Worm (Caenorhabditis elegans) whole organism, L1 larva: ENCODE results near the gene C01G5.5.
A peak's percentile ranks its signal among the peaks of the same experiment; 100 is the strongest.

Experiments used
- C04F5.9 ChIP-seq: sonication (generic microtip); optimal IDR thresholded peaks from 2 replicates; lab custom pipeline; 2016; ENCODE audit warnings: missing genetic modification characterization, missing compliant biosample characterization
- ama-1 ChIP-seq: fragments of 150-350 bp; optimal IDR thresholded peaks from 2 replicates; lab custom pipeline; 2014
- blmp-1 ChIP-seq: fragments of 150-350 bp; optimal IDR thresholded peaks from 2 replicates; lab custom pipeline; 2014; ENCODE audit warnings: missing biosample characterization, missing genetic modification characterization
- ceh-82 ChIP-seq, 3 experiments: fragments of 150-350 bp in 1 of 3; sonication (generic microtip) in 2 of 3; optimal IDR thresholded peaks; 2 replicates each; lab custom pipeline; 2014 to 2017; ENCODE audit warnings: missing biosample characterization in 3 of 3, missing genetic modification characterization in 3 of 3
- dpl-1 ChIP-seq, 3 experiments: fragments of 150-350 bp in 2 of 3; sonication (generic microtip) in 1 of 3; optimal IDR thresholded peaks; 2 replicates each; lab custom pipeline; 2014 to 2017; ENCODE audit warnings: missing biosample characterization in 3 of 3, missing genetic modification characterization in 3 of 3, missing genetic modification reagents in 3 of 3
- dsc-1 ChIP-seq: sonication (generic microtip); optimal IDR thresholded peaks from 2 replicates; lab custom pipeline; 2016; ENCODE audit warnings: mild to moderate bottlenecking, missing genetic modification characterization, missing compliant biosample characterization
- efl-1 ChIP-seq, 4 experiments: fragments of 150-350 bp; optimal IDR thresholded peaks in 3 of 4; peaks in 1 of 4; 1 replicate in 1 of 4; 2 replicates in 3 of 4; lab custom pipeline; 2014; ENCODE audit warnings: missing biosample characterization in 2 of 4, missing genetic modification characterization in 2 of 4, missing genetic modification reagents in 2 of 4
- egl-27 ChIP-seq, 2 experiments: fragments of 150-350 bp in 1 of 2; sonication (generic microtip); optimal IDR thresholded peaks; 3 replicates each; lab custom pipeline; 2017 to 2018; ENCODE audit warnings: missing biosample characterization in 2 of 2, missing genetic modification characterization in 2 of 2, missing genetic modification reagents in 2 of 2
- elt-2 ChIP-seq: sonication (generic microtip); optimal IDR thresholded peaks from 2 replicates; lab custom pipeline; 2016; ENCODE audit warnings: missing genetic modification characterization, mild to moderate bottlenecking, inconsistent platforms, missing compliant biosample characterization, missing genetic modification reagents
- elt-3 ChIP-seq, 6 experiments: fragments of 150-350 bp in 1 of 6; sonication (generic microtip); optimal IDR thresholded peaks; 2 replicates each; lab custom pipeline; 2017 to 2018; ENCODE audit warnings: missing biosample characterization in 6 of 6, missing genetic modification characterization in 6 of 6, inconsistent platforms in 1 of 6
- ets-5 ChIP-seq: fragments of 200-800 bp; sonication (Bioruptor generic); IDR thresholded peaks from 2 replicates; pipeline ENCODE4 v1.3.6; 2022; ENCODE audit warnings: missing genetic modification characterization, missing compliant biosample characterization
- fkh-10 ChIP-seq: sonication (generic microtip); optimal IDR thresholded peaks from 2 replicates; lab custom pipeline; 2017; ENCODE audit warnings: missing biosample characterization, missing genetic modification reagents, missing genetic modification characterization
- fkh-4 ChIP-seq: sonication (generic microtip); optimal IDR thresholded peaks from 2 replicates; lab custom pipeline; 2016; ENCODE audit warnings: missing compliant biosample characterization, missing genetic modification characterization, borderline replicate concordance
- fkh-8 ChIP-seq: sonication (generic microtip); optimal IDR thresholded peaks from 2 replicates; lab custom pipeline; 2016; ENCODE audit warnings: mild to moderate bottlenecking, missing genetic modification characterization, missing compliant biosample characterization
- fos-1 ChIP-seq: fragments of 150-350 bp; optimal IDR thresholded peaks from 2 replicates; lab custom pipeline; 2014; ENCODE audit warnings: missing biosample characterization, missing genetic modification characterization
- grh-1 ChIP-seq: fragments of 200-800 bp; sonication (Bioruptor generic); IDR thresholded peaks from 2 replicates; pipeline ENCODE4 v1.3.6; 2022; ENCODE audit warnings: missing genetic modification reagents, missing genetic modification characterization, missing compliant biosample characterization
- hpl-2 ChIP-seq: fragments of 150-350 bp; optimal IDR thresholded peaks from 2 replicates; lab custom pipeline; 2014; ENCODE audit warnings: missing biosample characterization, missing genetic modification reagents, missing genetic modification characterization
- irx-1 ChIP-seq: sonication (generic microtip); optimal IDR thresholded peaks from 2 replicates; lab custom pipeline; 2016; ENCODE audit warnings: missing genetic modification characterization, missing compliant biosample characterization
- isw-1 ChIP-seq: fragments of 200-800 bp; sonication (Bioruptor generic); IDR thresholded peaks from 2 replicates; pipeline ENCODE4 v1.3.6; 2022; ENCODE audit warnings: missing genetic modification characterization, missing compliant biosample characterization
- jun-1 ChIP-seq: fragments of 150-350 bp; optimal IDR thresholded peaks from 2 replicates; lab custom pipeline; 2014; ENCODE audit warnings: missing biosample characterization, missing genetic modification reagents, missing genetic modification characterization
- lin-13 ChIP-seq: fragments of 150-350 bp; optimal IDR thresholded peaks from 2 replicates; lab custom pipeline; 2014; ENCODE audit warnings: missing biosample characterization, missing genetic modification reagents, missing genetic modification characterization
- lin-14 ChIP-seq: fragments of 200-800 bp; sonication (Bioruptor generic); optimal IDR thresholded peaks from 2 replicates; lab custom pipeline; 2018; ENCODE audit warnings: mild to moderate bottlenecking, missing genetic modification characterization, moderate library complexity, missing compliant biosample characterization
- lin-15B ChIP-seq: fragments of 150-350 bp; sonication (generic microtip); optimal IDR thresholded peaks from 3 replicates; lab custom pipeline; 2014; ENCODE audit warnings: missing biosample characterization, missing genetic modification characterization
- lin-35 ChIP-seq, 2 experiments: fragments of 150-350 bp; optimal IDR thresholded peaks; 2 replicates each; lab custom pipeline; 2014; ENCODE audit warnings: missing biosample characterization in 2 of 2, missing genetic modification characterization in 2 of 2, missing genetic modification reagents in 2 of 2
- lir-3 ChIP-seq: sonication (generic microtip); optimal IDR thresholded peaks from 2 replicates; lab custom pipeline; 2016; ENCODE audit warnings: mild to moderate bottlenecking, missing genetic modification characterization, moderate library complexity, missing compliant biosample characterization; ENCODE audit not compliant: poor library complexity
- lsy-2 ChIP-seq, 2 experiments: fragments of 150-350 bp; optimal IDR thresholded peaks; 2 replicates each; lab custom pipeline; 2014; ENCODE audit warnings: missing biosample characterization in 2 of 2, missing genetic modification characterization in 2 of 2
- mdl-1 ChIP-seq, 2 experiments: fragments of 150-350 bp; optimal IDR thresholded peaks; 2 replicates each; lab custom pipeline; 2014 to 2017; ENCODE audit warnings: missing biosample characterization in 2 of 2, missing genetic modification characterization in 2 of 2, inconsistent platforms in 1 of 2
- mep-1 ChIP-seq: fragments of 150-350 bp; optimal IDR thresholded peaks from 2 replicates; lab custom pipeline; 2014; ENCODE audit warnings: missing biosample characterization, missing genetic modification characterization
- nhr-12 ChIP-seq: sonication (generic microtip); optimal IDR thresholded peaks from 2 replicates; lab custom pipeline; 2017; ENCODE audit warnings: missing biosample characterization, missing genetic modification characterization
- nhr-20 ChIP-seq: sonication (generic microtip); optimal IDR thresholded peaks from 2 replicates; lab custom pipeline; 2016; ENCODE audit warnings: mild to moderate bottlenecking, missing genetic modification characterization, missing compliant biosample characterization
- nhr-47 ChIP-seq: sonication (generic microtip); optimal IDR thresholded peaks from 2 replicates; lab custom pipeline; 2016; ENCODE audit warnings: mild to moderate bottlenecking, missing genetic modification characterization, moderate library complexity, missing compliant biosample characterization
- nhr-71 ChIP-seq: sonication (generic microtip); optimal IDR thresholded peaks from 2 replicates; lab custom pipeline; 2016; ENCODE audit warnings: mild to moderate bottlenecking, missing genetic modification characterization, moderate library complexity, missing compliant biosample characterization
- nhr-76 ChIP-seq: sonication (generic microtip); optimal IDR thresholded peaks from 2 replicates; lab custom pipeline; 2017; ENCODE audit warnings: missing biosample characterization, missing genetic modification characterization
- nhr-77 ChIP-seq: fragments of 150-350 bp; optimal IDR thresholded peaks from 2 replicates; lab custom pipeline; 2014; ENCODE audit warnings: missing biosample characterization, missing genetic modification characterization
- nhr-85 ChIP-seq: sonication (generic microtip); peaks from one replicate; lab custom pipeline; 2016; ENCODE audit warnings: missing genetic modification characterization, inconsistent platforms, missing compliant biosample characterization
- nhr-90 ChIP-seq: sonication (generic microtip); optimal IDR thresholded peaks from 2 replicates; lab custom pipeline; 2016; ENCODE audit warnings: mild to moderate bottlenecking, missing genetic modification characterization, missing compliant biosample characterization; ENCODE audit not compliant: poor library complexity
- rnt-1 ChIP-seq: sonication (generic microtip); optimal IDR thresholded peaks from 2 replicates; lab custom pipeline; 2016; ENCODE audit warnings: mild to moderate bottlenecking, missing genetic modification characterization, moderate library complexity, missing compliant biosample characterization
- skn-1 ChIP-seq: fragments of 150-350 bp; optimal IDR thresholded peaks from 2 replicates; lab custom pipeline; 2014; ENCODE audit warnings: missing biosample characterization, missing genetic modification characterization
- snu-23 ChIP-seq: sonication (generic microtip); optimal IDR thresholded peaks from 2 replicates; lab custom pipeline; 2016; ENCODE audit warnings: missing genetic modification characterization, missing compliant biosample characterization
- sox-4 ChIP-seq: sonication (generic microtip); optimal IDR thresholded peaks from 2 replicates; lab custom pipeline; 2016; ENCODE audit warnings: missing genetic modification characterization, missing compliant biosample characterization
- sup-37 ChIP-seq: fragments of 200-800 bp; sonication (Bioruptor generic); optimal IDR thresholded peaks from 2 replicates; lab custom pipeline; 2018; ENCODE audit warnings: mild to moderate bottlenecking, missing genetic modification characterization, missing compliant biosample characterization
- swsn-7 ChIP-seq: sonication (generic microtip); optimal IDR thresholded peaks from 2 replicates; lab custom pipeline; 2016; ENCODE audit warnings: missing genetic modification characterization, missing compliant biosample characterization
- tbx-2 ChIP-seq: sonication (generic microtip); optimal IDR thresholded peaks from 2 replicates; lab custom pipeline; 2016; ENCODE audit warnings: missing genetic modification characterization, missing compliant biosample characterization
- unc-130 ChIP-seq: fragments of 150-350 bp; optimal IDR thresholded peaks from 2 replicates; lab custom pipeline; 2017; ENCODE audit warnings: missing biosample characterization, missing genetic modification characterization, inconsistent platforms
- unc-62 ChIP-seq: fragments of 150-350 bp; optimal IDR thresholded peaks from 2 replicates; lab custom pipeline; 2014; ENCODE audit warnings: missing biosample characterization, missing genetic modification reagents, missing genetic modification characterization
- unc-86 ChIP-seq: sonication (generic microtip); optimal IDR thresholded peaks from 2 replicates; lab custom pipeline; 2016; ENCODE audit warnings: missing genetic modification characterization, missing compliant biosample characterization
- unc-98 ChIP-seq: fragments of 200-800 bp; sonication (Bioruptor generic); IDR thresholded peaks from 2 replicates; pipeline ENCODE4 v1.3.6; 2022; ENCODE audit warnings: missing genetic modification characterization, missing compliant biosample characterization
- xbp-1 ChIP-seq: sonication (generic microtip); optimal IDR thresholded peaks from 2 replicates; lab custom pipeline; 2016; ENCODE audit warnings: missing genetic modification characterization, missing compliant biosample characterization
- zip-4 ChIP-seq: fragments of 200-800 bp; sonication (Bioruptor generic); optimal IDR thresholded peaks from 2 replicates; lab custom pipeline; 2018; ENCODE audit warnings: mild to moderate bottlenecking, missing genetic modification characterization, moderate library complexity, missing compliant biosample characterization
- ztf-11 ChIP-seq, 2 experiments: sonication (generic microtip); optimal IDR thresholded peaks; 2 replicates each; lab custom pipeline; 2016 to 2017; ENCODE audit warnings: missing genetic modification characterization in 2 of 2, missing biosample characterization in 1 of 2, missing compliant biosample characterization in 1 of 2

C01G5.5 gene

DNA sequence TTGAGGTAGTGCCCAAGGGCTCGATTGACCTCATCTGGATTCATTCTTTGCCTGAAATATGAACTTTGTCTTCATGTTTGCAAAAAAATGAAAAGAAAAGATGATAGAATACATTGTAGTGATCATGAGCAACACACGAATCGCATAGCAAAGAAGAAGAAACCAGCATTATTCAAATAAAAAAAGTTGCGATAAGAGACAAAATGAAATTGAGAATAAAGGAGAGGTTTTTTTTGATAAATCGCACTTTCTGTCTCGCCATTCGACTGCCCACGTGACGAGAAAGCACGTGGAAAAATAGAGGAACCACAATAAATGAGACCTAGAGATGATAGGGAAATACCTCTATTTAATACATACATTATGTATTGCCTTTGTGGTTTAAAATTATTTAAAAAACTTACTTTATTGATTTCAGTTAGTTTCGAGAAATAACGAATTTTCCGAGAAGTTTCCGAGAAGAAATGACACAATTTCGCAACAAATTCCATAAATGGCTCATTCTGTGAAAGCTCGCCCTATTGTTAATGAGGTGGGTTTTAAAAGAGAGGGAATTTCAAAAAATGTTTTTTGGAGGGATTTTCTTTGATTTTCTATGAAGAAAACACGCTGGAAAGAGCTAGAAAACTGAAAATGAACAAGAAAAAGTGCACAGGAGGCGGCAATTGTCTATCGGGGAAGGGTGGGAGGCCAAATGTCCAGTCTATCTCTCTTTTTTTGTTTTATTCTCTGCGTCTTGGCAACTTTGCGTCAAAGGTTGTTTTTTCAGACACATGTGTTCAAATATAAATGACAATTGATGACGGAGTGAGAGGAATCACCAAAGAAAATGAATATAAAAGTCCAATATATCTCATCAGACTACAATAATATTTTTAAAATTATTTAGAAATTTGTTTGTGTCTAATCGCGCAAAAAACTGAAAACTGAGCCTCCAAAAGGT, 31.2 kb downstream of the C01G5.5 start, which contains the start of gene paqr-1:
Gene paqr-1 (minus strand): TSS at position 51 of the 943 bp plus-strand sequence.
- TF ChIP-seq isw-1 (GFP tag; lab: Robert Waterston, UW): peak; percentile 27; the same call in 1 of the 2 replicates
- TF ChIP-seq skn-1 (tag; lab: Kevin White, UChicago): no peak
- peak; percentile 47 for TF ChIP-seq lin-14 (GFP tag; lab: Kevin White, UChicago)
- TF ChIP-seq jun-1 (tag; lab: Kevin White, UChicago): no peak
- TF ChIP-seq elt-3 (tag; optimal IDR thresholded peaks at IDR 0.05; lab: Kevin White, UChicago): peak in 1 of 6 experiments; percentile 28
- TF ChIP-seq nhr-85: peak; percentile 87
- TF ChIP-seq lin-15B (tag; lab: Kevin White, UChicago): peak; percentile 27
- no peak for TF ChIP-seq fos-1 (tag; lab: Kevin White, UChicago)
- peak; percentile 63 for TF ChIP-seq zip-4
- TF ChIP-seq elt-2 (tag; lab: Kevin White, UChicago): peak; percentile 50
- TF ChIP-seq nhr-47: peak; percentile 50
- TF ChIP-seq nhr-71 (tag; lab: Kevin White, UChicago): peak; percentile 72
- TF ChIP-seq nhr-20 (tag; lab: Kevin White, UChicago): peak; percentile 76
- no peak for TF ChIP-seq xbp-1
- TF ChIP-seq lir-3 (tag; lab: Kevin White, UChicago): peak; percentile 42
- peak; percentile 40 for TF ChIP-seq rnt-1
- no peak for TF ChIP-seq sox-4 (tag; lab: Kevin White, UChicago)
- peak; percentile 19 for TF ChIP-seq irx-1
- TF ChIP-seq ceh-82 (tag; optimal IDR thresholded peaks at IDR 0.05; lab: Kevin White, UChicago): peak in 1 of 3 experiments; percentile 39
- TF ChIP-seq nhr-12 (tag; lab: Kevin White, UChicago): no peak
- TF ChIP-seq ztf-11 (tag; optimal IDR thresholded peaks at IDR 0.05; lab: Kevin White, UChicago): no peak
- no peak for TF ChIP-seq ama-1
- peak; percentile 34 to 43 for TF ChIP-seq lsy-2 (tag; optimal IDR thresholded peaks at IDR 0.05; lab: Kevin White, UChicago)
- TF ChIP-seq swsn-7 (tag; lab: Kevin White, UChicago): peak; percentile 2
- TF ChIP-seq C04F5.9 (tag; lab: Kevin White, UChicago): no peak
- TF ChIP-seq unc-86 (tag; lab: Kevin White, UChicago): no peak
- TF ChIP-seq mep-1 (tag; lab: Kevin White, UChicago): peak; percentile 42
- peak; percentile 18 for TF ChIP-seq sup-37 (GFP tag; lab: Kevin White, UChicago)
- no peak for TF ChIP-seq hpl-2 (GFP tag; lab: Kevin White, UChicago)
- no peak for TF ChIP-seq fkh-10 (GFP tag; lab: Kevin White, UChicago)
- TF ChIP-seq tbx-2: no peak
- no peak for TF ChIP-seq nhr-77 (tag; lab: Kevin White, UChicago)
- TF ChIP-seq snu-23 (GFP tag; lab: Kevin White, UChicago): peak; percentile 51
- no peak for TF ChIP-seq egl-27 (tag; optimal IDR thresholded peaks at IDR 0.05; lab: Kevin White, UChicago)
- no peak for TF ChIP-seq ets-5 (GFP tag; lab: Robert Waterston, UW)
- peak; percentile 40 for TF ChIP-seq blmp-1 (tag; lab: Kevin White, UChicago)
- TF ChIP-seq dsc-1 (tag; lab: Kevin White, UChicago): no peak
- TF ChIP-seq unc-62 (GFP tag; lab: Kevin White, UChicago): no peak
- no peak for TF ChIP-seq grh-1 (GFP tag; lab: Robert Waterston, UW)
- TF ChIP-seq nhr-90: peak; percentile 50
- no peak for TF ChIP-seq nhr-76 (tag; lab: Kevin White, UChicago)
- peak; percentile 55 to 86 (median 71) for TF ChIP-seq dpl-1 (GFP tag; optimal IDR thresholded peaks at IDR 0.05; lab: Kevin White, UChicago)
- peak; percentile 80 to 85 for TF ChIP-seq efl-1 (optimal IDR thresholded peaks at IDR 0.05; lab: Kevin White, UChicago)
- TF ChIP-seq efl-1 (GFP tag; optimal IDR thresholded peaks at IDR 0.05 in 1 of 2; lab: Kevin White, UChicago): peak; percentile 81 to 94
- TF ChIP-seq lin-13: no peak
- TF ChIP-seq fkh-8: peak; percentile 60
- peak; percentile 66 to 81 for TF ChIP-seq lin-35 (GFP tag; optimal IDR thresholded peaks at IDR 0.05; lab: Kevin White, UChicago)
- TF ChIP-seq unc-130 (tag; lab: Kevin White, UChicago): peak; percentile 22
- TF ChIP-seq mdl-1 (tag; optimal IDR thresholded peaks at IDR 0.05; lab: Kevin White, UChicago): peak in 1 of 2 experiments; percentile 74
- TF ChIP-seq fkh-4 (tag; lab: Kevin White, UChicago): no peak
- no peak for TF ChIP-seq unc-98
